ENCODE assay signal across 5 worm cellular contexts in the genomic region with DNA sequence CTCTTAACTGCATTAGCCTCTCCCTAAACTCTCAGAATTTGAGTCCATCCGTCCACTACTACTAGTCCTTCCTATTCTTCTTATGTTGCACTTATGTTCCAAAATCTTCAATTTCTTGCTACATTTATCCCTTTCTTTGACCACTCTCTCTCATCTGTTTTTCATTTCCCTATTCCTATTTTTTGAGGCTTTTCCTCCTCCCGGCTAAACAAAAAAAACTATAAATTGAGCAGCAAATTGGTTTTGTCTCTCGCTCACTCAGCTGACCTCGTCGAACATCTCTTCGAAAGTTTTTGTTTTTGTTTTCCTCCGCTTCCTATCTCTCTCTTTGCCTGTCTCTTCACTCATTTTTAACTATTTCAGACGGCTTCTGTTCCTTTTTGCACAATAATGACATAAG.
TF ChIP-seq lines count a peak whose summit lies in the region.

Gene ptp-1 (plus strand): TSS at position 358 of the 400 bp plus-strand sequence.

TF ChIP-seq in whole organism, L1 larva, 84 proteins besides CTCF, POLR2A, EP300 and RAD21:
- peak; percentile 38 for TF ChIP-seq lin-14 (GFP tag; optimal IDR thresholded peaks at IDR 0.05; lab: Kevin White, UChicago)
- no peak for TF ChIP-seq sup-37 (GFP tag; optimal IDR thresholded peaks at IDR 0.05; lab: Kevin White, UChicago)
- TF ChIP-seq efl-1 (optimal IDR thresholded peaks at IDR 0.05; lab: Kevin White, UChicago) = no peak
- no peak for TF ChIP-seq efl-1 (GFP tag; optimal IDR thresholded peaks at IDR 0.05 in 1 of 2; lab: Kevin White, UChicago)
- peak; percentile 62 for TF ChIP-seq fkh-4 (tag; optimal IDR thresholded peaks at IDR 0.05; lab: Kevin White, UChicago; ENCODE audit: borderline replicate concordance)
- no peak for TF ChIP-seq jun-1 (tag; optimal IDR thresholded peaks at IDR 0.05; lab: Kevin White, UChicago)
- TF ChIP-seq dsc-1 (tag; optimal IDR thresholded peaks at IDR 0.05; lab: Kevin White, UChicago) = peak; percentile 87

TF ChIP-seq in whole organism, L2 larva, 48 proteins besides CTCF, POLR2A, EP300 and RAD21:
- TF ChIP-seq C34F6.9 (tag; optimal IDR thresholded peaks at IDR 0.05; lab: Kevin White, UChicago) (peak; percentile 11), fos-1 (tag; optimal IDR thresholded peaks at IDR 0.05; lab: Kevin White, UChicago) (no peak), mbf-1 (tag; optimal IDR thresholded peaks at IDR 0.05; lab: Kevin White, UChicago) (no peak), blmp-1 (tag; optimal IDR thresholded peaks at IDR 0.05; lab: Kevin White, UChicago; ENCODE audit: insufficient read depth) (no peak), egl-27 (tag; optimal IDR thresholded peaks at IDR 0.05; lab: Kevin White, UChicago) (no peak)

TF ChIP-seq in whole organism, L3 larva, 47 proteins besides CTCF, POLR2A, EP300 and RAD21:
- TF ChIP-seq pha-4 (tag; optimal IDR thresholded peaks at IDR 0.05; lab: Kevin White, UChicago) (no peak), tbx-2 (tag; optimal IDR thresholded peaks at IDR 0.05; lab: Kevin White, UChicago) (no peak), egl-5 (tag; optimal IDR thresholded peaks at IDR 0.05; lab: Kevin White, UChicago) (peak; percentile 70), elt-1 (tag; optimal IDR thresholded peaks at IDR 0.05; lab: Kevin White, UChicago) (no peak), ama-1 (optimal IDR thresholded peaks at IDR 0.05; lab: Kevin White, UChicago) (no peak)

TF ChIP-seq in whole organism, late embryonic, 69 proteins besides CTCF, POLR2A, EP300 and RAD21:
- TF ChIP-seq K02D7.2 (tag; optimal IDR thresholded peaks at IDR 0.05; lab: Kevin White, UChicago) = no peak
- TF ChIP-seq ceh-14 (tag; optimal IDR thresholded peaks at IDR 0.05; lab: Kevin White, UChicago) = no peak
- no peak for TF ChIP-seq pat-9 (tag; optimal IDR thresholded peaks at IDR 0.05; lab: Kevin White, UChicago)
- TF ChIP-seq unc-42 (tag; optimal IDR thresholded peaks at IDR 0.05; lab: Kevin White, UChicago) = peak; percentile 30

TF ChIP-seq in whole organism, mixed stage, embryonic, 35 proteins besides CTCF, POLR2A, EP300 and RAD21:
- TF ChIP-seq mls-2 (tag; optimal IDR thresholded peaks at IDR 0.05; lab: Kevin White, UChicago) (no peak), nhr-237 (tag; optimal IDR thresholded peaks at IDR 0.05; lab: Kevin White, UChicago) (no peak), ces-1 (GFP tag; optimal IDR thresholded peaks at IDR 0.05; lab: Kevin White, UChicago) (peak; percentile 50)
TF ChIP-seq in whole organism, mixed stage, embryonic: peak in this region for 1.
